Worm (Caenorhabditis elegans) whole organism, L1 larva: ENCODE results near the gene dhs-5.

Experiments used
- aly-2 ChIP-seq: fragments of 150-350 bp; optimal IDR thresholded peaks from 2 replicates; lab custom pipeline; 2014; ENCODE audit warnings: missing biosample characterization, missing genetic modification characterization
- ces-1 ChIP-seq: fragments of 150-350 bp; optimal IDR thresholded peaks from 2 replicates; lab custom pipeline; 2014; ENCODE audit warnings: missing biosample characterization, missing genetic modification reagents, missing genetic modification characterization
- lin-14 ChIP-seq: fragments of 200-800 bp; sonication (Bioruptor generic); optimal IDR thresholded peaks from 2 replicates; lab custom pipeline; 2018; ENCODE audit warnings: mild to moderate bottlenecking, missing genetic modification characterization, moderate library complexity, missing compliant biosample characterization
- nhr-12 ChIP-seq: sonication (generic microtip); optimal IDR thresholded peaks from 2 replicates; lab custom pipeline; 2017; ENCODE audit warnings: missing biosample characterization, missing genetic modification characterization
- nhr-77 ChIP-seq: fragments of 150-350 bp; optimal IDR thresholded peaks from 2 replicates; lab custom pipeline; 2014; ENCODE audit warnings: missing biosample characterization, missing genetic modification characterization
- pqm-1 ChIP-seq: sonication (generic microtip); optimal IDR thresholded peaks from 3 replicates; lab custom pipeline; 2017; ENCODE audit warnings: missing biosample characterization, missing genetic modification characterization
- rnt-1 ChIP-seq: sonication (generic microtip); optimal IDR thresholded peaks from 2 replicates; lab custom pipeline; 2016; ENCODE audit warnings: mild to moderate bottlenecking, missing genetic modification characterization, moderate library complexity, missing compliant biosample characterization
- skn-1 ChIP-seq: fragments of 150-350 bp; optimal IDR thresholded peaks from 2 replicates; lab custom pipeline; 2014; ENCODE audit warnings: missing biosample characterization, missing genetic modification characterization
- zip-4 ChIP-seq: fragments of 200-800 bp; sonication (Bioruptor generic); optimal IDR thresholded peaks from 2 replicates; lab custom pipeline; 2018; ENCODE audit warnings: mild to moderate bottlenecking, missing genetic modification characterization, moderate library complexity, missing compliant biosample characterization

DNA sequence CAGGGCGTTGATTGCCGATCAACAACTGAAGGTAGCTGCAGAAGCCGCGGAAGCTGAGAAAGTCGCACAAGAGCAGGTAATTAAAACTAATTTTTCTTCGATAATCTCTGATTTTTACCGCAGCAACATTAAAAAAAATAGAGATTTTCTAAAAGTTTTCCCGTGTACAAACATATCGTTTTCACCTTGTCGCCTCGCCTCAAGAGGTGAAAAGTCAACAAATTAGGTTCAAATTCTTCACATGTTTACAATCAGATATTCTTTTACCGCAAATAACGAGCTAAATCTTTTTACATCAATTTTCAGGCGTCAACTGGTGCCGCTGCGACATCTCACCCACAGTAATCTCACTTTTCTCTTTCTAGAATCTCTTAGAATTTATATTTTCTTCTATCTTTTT, 21.3 kb downstream of the dhs-5 start, which contains the start of gene ilcr-2:
- TF ChIP-seq nhr-77 (tag; lab: Kevin White, UChicago): no peak
- no peak for TF ChIP-seq aly-2 (tag; lab: Kevin White, UChicago)
- TF ChIP-seq ces-1 (GFP tag; lab: Kevin White, UChicago): no peak
- TF ChIP-seq nhr-12 (tag; lab: Kevin White, UChicago): no peak
- TF ChIP-seq rnt-1 (tag; lab: Kevin White, UChicago): no peak
- TF ChIP-seq lin-14 (GFP tag; lab: Kevin White, UChicago): no peak
- TF ChIP-seq pqm-1 (tag; lab: Kevin White, UChicago): no peak
- no peak for TF ChIP-seq zip-4 (GFP tag; lab: Kevin White, UChicago)
- TF ChIP-seq skn-1 (tag; lab: Kevin White, UChicago): no peak
